Worm (Caenorhabditis elegans) whole organism, young adult: ENCODE results near the gene hadb-1.

Source experiments
- B0261.1 ChIP-seq: sonication (generic microtip); optimal IDR thresholded peaks from 2 replicates; lab custom pipeline; 2016; ENCODE audit warnings: mild to moderate bottlenecking, missing genetic modification characterization, moderate library complexity, missing compliant biosample characterization
- F22D6.2 ChIP-seq: sonication (generic microtip); optimal IDR thresholded peaks from 2 replicates; lab custom pipeline; 2016; ENCODE audit warnings: mild to moderate bottlenecking, missing genetic modification characterization, missing compliant biosample characterization
- F23B12.7 ChIP-seq: sonication (generic microtip); optimal IDR thresholded peaks from 2 replicates; lab custom pipeline; 2017; ENCODE audit warnings: missing genetic modification characterization, mild to moderate bottlenecking, missing compliant biosample characterization, antibody characterized with exemption, moderate library complexity; ENCODE audit not compliant: insufficient read depth
- F33H1.4 ChIP-seq: fragments of 200-800 bp; sonication (Bioruptor generic); IDR thresholded peaks from 2 replicates; pipeline ENCODE4 v1.3.6; 2022; ENCODE audit warnings: missing genetic modification reagents, missing genetic modification characterization, missing compliant biosample characterization
- K12H6.12 ChIP-seq: fragments of 200-800 bp; sonication (Bioruptor generic); optimal IDR thresholded peaks from 2 replicates; lab custom pipeline; 2018; ENCODE audit warnings: mild to moderate bottlenecking, missing genetic modification characterization, missing compliant biosample characterization
- Y53G8AR.9 ChIP-seq: fragments of 200-800 bp; sonication (Bioruptor generic); conservative IDR thresholded peaks from 2 replicates; pipeline ENCODE4 v1.3.6; 2022; ENCODE audit warnings: missing genetic modification reagents, missing genetic modification characterization, missing compliant biosample characterization
- ZK185.1 ChIP-seq: sonication (generic microtip); optimal IDR thresholded peaks from 2 replicates; lab custom pipeline; 2016; ENCODE audit warnings: mild to moderate bottlenecking, missing genetic modification characterization, missing compliant biosample characterization; ENCODE audit not compliant: poor library complexity, severe bottlenecking
- attf-3 ChIP-seq: fragments of 200-800 bp; sonication (Bioruptor generic); conservative IDR thresholded peaks from 2 replicates; pipeline ENCODE4 v1.3.6; 2022; ENCODE audit warnings: missing genetic modification reagents, missing genetic modification characterization, missing compliant biosample characterization
- ccch-3 ChIP-seq: fragments of 200-800 bp; sonication (Bioruptor generic); optimal IDR thresholded peaks from 2 replicates; lab custom pipeline; 2018; ENCODE audit warnings: mild to moderate bottlenecking, missing genetic modification characterization, missing compliant biosample characterization
- cebp-1 ChIP-seq, 2 experiments: fragments of 200-800 bp in 1 of 2; sonication (Bioruptor generic) in 1 of 2; sonication (generic microtip) in 1 of 2; IDR thresholded peaks in 1 of 2; optimal IDR thresholded peaks in 1 of 2; 2 replicates each; pipeline versions ENCODE4 v1.3.6 to Lab custom; 2017 to 2022; ENCODE audit warnings: missing compliant biosample characterization in 2 of 2, missing genetic modification characterization in 2 of 2, mild to moderate bottlenecking in 1 of 2, missing genetic modification reagents in 1 of 2, moderate library complexity in 1 of 2
- ceh-91 ChIP-seq: fragments of 200-800 bp; sonication (Bioruptor generic); IDR thresholded peaks from 2 replicates; pipeline ENCODE4 v1.3.6; 2022; ENCODE audit warnings: missing genetic modification reagents, missing genetic modification characterization, missing compliant biosample characterization
- dpl-1 ChIP-seq: fragments of 150-350 bp; optimal IDR thresholded peaks from 2 replicates; lab custom pipeline; 2014; ENCODE audit warnings: missing biosample characterization, missing genetic modification reagents, missing genetic modification characterization
- efl-1 ChIP-seq: fragments of 150-350 bp; optimal IDR thresholded peaks from 2 replicates; lab custom pipeline; 2014; ENCODE audit warnings: missing biosample characterization, missing genetic modification reagents, missing genetic modification characterization
- hlh-12 ChIP-seq: sonication (generic microtip); optimal IDR thresholded peaks from 2 replicates; lab custom pipeline; 2016; ENCODE audit warnings: missing genetic modification characterization, missing compliant biosample characterization
- hmg-20 ChIP-seq: fragments of 200-800 bp; sonication (Bioruptor generic); IDR thresholded peaks from 2 replicates; pipeline ENCODE4 v1.3.6; 2022; ENCODE audit warnings: missing genetic modification reagents, missing genetic modification characterization, missing compliant biosample characterization
- let-607 ChIP-seq, 2 experiments: fragments of 200-800 bp in 1 of 2; sonication (Bioruptor generic) in 1 of 2; sonication (generic microtip) in 1 of 2; optimal IDR thresholded peaks; 2 replicates each; lab custom pipeline; 2016 to 2018; ENCODE audit warnings: mild to moderate bottlenecking in 2 of 2, missing compliant biosample characterization in 2 of 2, missing genetic modification characterization in 2 of 2, moderate library complexity in 2 of 2, missing genotype in 1 of 2
- lin-35 ChIP-seq, 3 experiments: fragments of 150-350 bp in 2 of 3; sonication (generic microtip) in 1 of 3; optimal IDR thresholded peaks; 2 replicates each; lab custom pipeline; 2014 to 2018; ENCODE audit warnings: missing biosample characterization in 3 of 3, missing genetic modification characterization in 3 of 3, missing genetic modification reagents in 3 of 3
- lin-40 ChIP-seq: sonication (generic microtip); optimal IDR thresholded peaks from 2 replicates; lab custom pipeline; 2016; ENCODE audit warnings: missing genetic modification characterization, mild to moderate bottlenecking, missing compliant biosample characterization, missing genotype, missing genetic modification reagents
- lin-54 ChIP-seq: fragments of 200-800 bp; sonication (Bioruptor generic); optimal IDR thresholded peaks from 2 replicates; lab custom pipeline; 2018; ENCODE audit warnings: mild to moderate bottlenecking, missing genetic modification characterization, missing compliant biosample characterization
- madf-10 ChIP-seq: sonication (generic microtip); optimal IDR thresholded peaks from 2 replicates; lab custom pipeline; 2016; ENCODE audit warnings: mild to moderate bottlenecking, missing genetic modification characterization, missing compliant biosample characterization
- madf-6 ChIP-seq: fragments of 200-800 bp; sonication (Bioruptor generic); IDR thresholded peaks from 2 replicates; pipeline ENCODE4 v1.3.6; 2022; ENCODE audit warnings: missing genetic modification reagents, missing genetic modification characterization, missing compliant biosample characterization
- nhr-120 ChIP-seq: fragments of 200-800 bp; sonication (Bioruptor generic); IDR thresholded peaks from 2 replicates; pipeline ENCODE4 v1.3.6; 2022; ENCODE audit warnings: missing genetic modification characterization, missing compliant biosample characterization
- nhr-27 ChIP-seq: fragments of 200-800 bp; sonication (Bioruptor generic); optimal IDR thresholded peaks from 2 replicates; lab custom pipeline; 2018; ENCODE audit warnings: mild to moderate bottlenecking, missing genetic modification characterization, moderate library complexity, missing compliant biosample characterization
- nhr-80 ChIP-seq: sonication (generic microtip); optimal IDR thresholded peaks from 2 replicates; lab custom pipeline; 2016; ENCODE audit warnings: missing genetic modification characterization, missing compliant biosample characterization
- pha-4 ChIP-seq: fragments of 150-350 bp; sonication (generic microtip); optimal IDR thresholded peaks from 2 replicates; lab custom pipeline; 2014; ENCODE audit warnings: missing biosample characterization, missing genetic modification reagents, missing genetic modification characterization
- sdz-38 ChIP-seq: sonication (generic microtip); optimal IDR thresholded peaks from 2 replicates; lab custom pipeline; 2016; ENCODE audit warnings: missing genotype, missing genetic modification characterization, missing compliant biosample characterization
- sea-2 ChIP-seq: fragments of 200-800 bp; sonication (Bioruptor generic); IDR thresholded peaks from 2 replicates; pipeline ENCODE4 v1.3.6; 2022; ENCODE audit warnings: missing genetic modification characterization, missing compliant biosample characterization
- snpc-1.1 ChIP-seq: sonication (generic microtip); optimal IDR thresholded peaks from 2 replicates; lab custom pipeline; 2017; ENCODE audit warnings: missing genetic modification characterization, mild to moderate bottlenecking, missing compliant biosample characterization, antibody characterized with exemption, moderate library complexity, missing genotype, missing genetic modification reagents; ENCODE audit not compliant: insufficient read depth
- snpc-1.3 ChIP-seq: sonication (generic microtip); optimal IDR thresholded peaks from 2 replicates; lab custom pipeline; 2017; ENCODE audit warnings: missing genetic modification characterization, mild to moderate bottlenecking, missing compliant biosample characterization, antibody characterized with exemption, moderate library complexity, missing genotype, missing genetic modification reagents; ENCODE audit not compliant: insufficient read depth
- snpc-4 ChIP-seq, 5 experiments: fragments of 150-350 bp in 1 of 5; sonication (generic microtip) in 4 of 5; optimal IDR thresholded peaks; 2 replicates each; lab custom pipeline; 2014 to 2018; ENCODE audit warnings: missing genetic modification characterization in 5 of 5, missing biosample characterization in 3 of 5, antibody characterized with exemption in 2 of 5, mild to moderate bottlenecking in 2 of 5, missing compliant biosample characterization in 2 of 5, missing genotype in 2 of 5, moderate library complexity in 2 of 5, missing genetic modification reagents in 1 of 5
- somi-1 ChIP-seq: fragments of 200-800 bp; sonication (Bioruptor generic); optimal IDR thresholded peaks from 2 replicates; lab custom pipeline; 2018; ENCODE audit warnings: mild to moderate bottlenecking, missing genetic modification characterization, missing compliant biosample characterization
- sptf-2 ChIP-seq: fragments of 200-800 bp; sonication (Bioruptor generic); optimal IDR thresholded peaks from 2 replicates; lab custom pipeline; 2018; ENCODE audit warnings: mild to moderate bottlenecking, missing genetic modification characterization, missing compliant biosample characterization
- unc-130 ChIP-seq: sonication (generic microtip); optimal IDR thresholded peaks from 2 replicates; lab custom pipeline; 2016; ENCODE audit warnings: missing genetic modification reagents, missing genetic modification characterization, missing compliant biosample characterization
- unc-62 ChIP-seq: fragments of 150-350 bp; optimal IDR thresholded peaks from 2 replicates; lab custom pipeline; 2014; ENCODE audit warnings: missing biosample characterization, missing genetic modification reagents, missing genetic modification characterization
- zim-3 ChIP-seq: sonication (generic microtip); optimal IDR thresholded peaks from 2 replicates; lab custom pipeline; 2017; ENCODE audit warnings: mild to moderate bottlenecking, missing genetic modification characterization, moderate library complexity, missing compliant biosample characterization
- ztf-3 ChIP-seq: fragments of 200-800 bp; sonication (Bioruptor generic); optimal IDR thresholded peaks from 2 replicates; lab custom pipeline; 2018; ENCODE audit warnings: mild to moderate bottlenecking, missing genetic modification characterization, missing compliant biosample characterization

The hadb-1 gene

DNA sequence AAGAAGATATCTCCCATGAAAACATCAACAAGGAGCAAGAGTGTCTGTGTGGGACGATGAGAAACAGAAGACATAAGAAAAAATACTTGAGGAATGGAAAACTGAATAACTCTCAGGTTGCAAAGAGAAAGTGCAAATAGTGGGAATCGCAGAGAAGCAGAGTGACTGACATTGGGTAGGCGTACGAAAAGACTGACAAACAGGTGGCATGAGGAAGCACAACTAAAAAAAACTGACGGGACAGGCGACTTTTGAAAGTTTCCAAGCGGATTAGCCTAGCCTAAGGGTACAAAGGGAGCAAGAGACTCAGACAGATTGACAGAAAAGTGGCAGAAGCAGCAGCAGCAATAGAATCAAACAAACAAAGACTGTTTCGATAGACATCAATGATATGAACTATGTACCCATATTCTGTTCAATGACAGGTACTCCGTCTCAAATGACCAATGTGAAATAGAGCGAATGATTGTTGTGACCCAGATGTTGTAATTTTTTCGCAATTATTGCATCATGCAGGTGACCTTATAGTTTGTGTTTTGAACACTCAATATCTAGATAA is 46.1 kb upstream of the hadb-1 start (continued):
- TF ChIP-seq F33H1.4 (GFP tag; lab: Robert Waterston, UW) (no peak), lin-35 (GFP tag; optimal IDR thresholded peaks at IDR 0.05; lab: Kevin White, UChicago) (no peak), dpl-1 (no peak), snpc-1.1 (no peak), madf-6 (GFP tag; lab: Robert Waterston, UW) (peak; percentile 41; the same call in 1 of the 2 replicates), ceh-91 (GFP tag; lab: Robert Waterston, UW) (no peak), hlh-12 (tag; lab: Kevin White, UChicago) (no peak), F22D6.2 (tag; lab: Kevin White, UChicago) (peak; percentile 8), unc-130 (no peak), hmg-20 (GFP tag; lab: Robert Waterston, UW) (no peak), K12H6.12 (tag; lab: Kevin White, UChicago) (peak; percentile 25), attf-3 (no peak), nhr-27 (tag; lab: Kevin White, UChicago) (no peak), ZK185.1 (tag; lab: Kevin White, UChicago) (no peak), F23B12.7 (tag; lab: Kevin White, UChicago) (no peak), nhr-120 (no peak), sea-2 (GFP tag; lab: Robert Waterston, UW) (no peak), ccch-3 (no peak), pha-4 (tag; lab: Kevin White, UChicago) (no peak), ztf-3 (GFP tag; lab: Kevin White, UChicago) (no peak), lin-40 (peak; percentile 8), snpc-4 (GFP tag; optimal IDR thresholded peaks at IDR 0.05; lab: Kevin White, UChicago) (no peak), snpc-4 (tag; optimal IDR thresholded peaks at IDR 0.05; lab: Kevin White, UChicago) (peak in 1 of 4 experiments; percentile 1), efl-1 (GFP tag; lab: Kevin White, UChicago) (no peak), madf-10 (tag; lab: Kevin White, UChicago) (no peak), zim-3 (no peak), B0261.1 (no peak)

DNA sequence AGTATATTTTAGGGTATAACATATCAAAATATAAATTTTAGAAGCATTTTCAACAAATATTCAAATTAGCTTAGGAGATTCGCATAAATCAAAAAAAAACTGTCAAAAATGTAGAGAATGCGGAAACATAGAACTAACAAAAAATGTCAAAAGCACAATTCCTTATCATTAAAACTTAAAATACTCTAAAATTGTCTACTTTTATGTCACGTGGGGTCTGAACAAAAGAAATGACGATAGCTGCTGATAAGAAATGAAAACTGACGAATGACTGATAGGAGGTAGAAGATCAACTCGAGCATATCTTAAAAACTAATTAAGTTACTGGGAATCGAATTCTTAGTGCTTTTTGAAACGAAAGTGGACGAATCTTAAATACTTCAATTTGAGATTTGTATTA is 45.4 kb upstream of the hadb-1 start:
- TF ChIP-seq unc-62 (GFP tag; lab: Kevin White, UChicago) = peak; percentile 55
- no peak for TF ChIP-seq cebp-1 (GFP tag; IDR thresholded peaks at IDR 0.05; lab: Robert Waterston, UW)
- no peak for TF ChIP-seq cebp-1 (tag; optimal IDR thresholded peaks at IDR 0.05; lab: Kevin White, UChicago)
- TF ChIP-seq let-607 (tag; optimal IDR thresholded peaks at IDR 0.05; lab: Kevin White, UChicago) = peak in 1 of 2 experiments; percentile 42
- no peak for TF ChIP-seq sdz-38 (tag; lab: Kevin White, UChicago)
- TF ChIP-seq nhr-80 (tag; lab: Kevin White, UChicago) = peak; percentile 35
- peak; percentile 6 for TF ChIP-seq lin-54
- no peak for TF ChIP-seq lin-40
- peak; percentile 1 for TF ChIP-seq snpc-1.3 (tag; lab: Kevin White, UChicago)
- no peak for TF ChIP-seq sptf-2 (GFP tag; lab: Kevin White, UChicago)

- TF ChIP-seq somi-1 (GFP tag; lab: Kevin White, UChicago) = peak; percentile 26
- TF ChIP-seq pha-4 (tag; lab: Kevin White, UChicago) = peak; percentile 70
- no peak for TF ChIP-seq Y53G8AR.9 (GFP tag; lab: Robert Waterston, UW)
- peak; percentile 36; the same call in 1 of the 2 replicates for TF ChIP-seq cebp-1 (GFP tag; IDR thresholded peaks at IDR 0.05; lab: Robert Waterston, UW)
- TF ChIP-seq cebp-1 (tag; optimal IDR thresholded peaks at IDR 0.05; lab: Kevin White, UChicago) = peak; percentile 54
Measured at ce11 chrIII:8733237-8733636, 44.9 kb upstream of the hadb-1 start.
